Worm (Caenorhabditis elegans) whole organism, L1 larva: ENCODE results near the gene E02H4.4.
A peak's percentile ranks its signal among the peaks of the same experiment; 100 is the strongest.

Experiments
- C16A3.4 ChIP-seq: fragments of 150-350 bp; optimal IDR thresholded peaks from 2 replicates; lab custom pipeline; 2014; ENCODE audit warnings: missing biosample characterization, missing genetic modification characterization
- F16B12.6 ChIP-seq: fragments of 150-350 bp; optimal IDR thresholded peaks from 2 replicates; lab custom pipeline; 2014; ENCODE audit warnings: missing biosample characterization, missing genetic modification characterization
- aly-2 ChIP-seq: fragments of 150-350 bp; optimal IDR thresholded peaks from 2 replicates; lab custom pipeline; 2014; ENCODE audit warnings: missing biosample characterization, missing genetic modification characterization
- ceh-63 ChIP-seq: fragments of 200-800 bp; sonication (Bioruptor generic); optimal IDR thresholded peaks from 2 replicates; lab custom pipeline; 2018; ENCODE audit warnings: mild to moderate bottlenecking, missing genetic modification characterization, missing compliant biosample characterization
- ceh-8 ChIP-seq: fragments of 200-800 bp; sonication (Bioruptor generic); optimal IDR thresholded peaks from 2 replicates; lab custom pipeline; 2018; ENCODE audit warnings: mild to moderate bottlenecking, missing genetic modification characterization, moderate library complexity, missing compliant biosample characterization
- ceh-82 ChIP-seq, 3 experiments: fragments of 150-350 bp in 1 of 3; sonication (generic microtip) in 2 of 3; optimal IDR thresholded peaks; 2 replicates each; lab custom pipeline; 2014 to 2017; ENCODE audit warnings: missing biosample characterization in 3 of 3, missing genetic modification characterization in 3 of 3
- dsc-1 ChIP-seq: sonication (generic microtip); optimal IDR thresholded peaks from 2 replicates; lab custom pipeline; 2016; ENCODE audit warnings: mild to moderate bottlenecking, missing genetic modification characterization, missing compliant biosample characterization
- efl-1 ChIP-seq, 4 experiments: fragments of 150-350 bp; optimal IDR thresholded peaks in 3 of 4; peaks in 1 of 4; 1 replicate in 1 of 4; 2 replicates in 3 of 4; lab custom pipeline; 2014; ENCODE audit warnings: missing biosample characterization in 2 of 4, missing genetic modification characterization in 2 of 4, missing genetic modification reagents in 2 of 4
- egl-13 ChIP-seq: sonication (generic microtip); optimal IDR thresholded peaks from 2 replicates; lab custom pipeline; 2016; ENCODE audit warnings: missing genotype, missing genetic modification reagents, missing genetic modification characterization, missing compliant biosample characterization
- egl-27 ChIP-seq, 2 experiments: fragments of 150-350 bp in 1 of 2; sonication (generic microtip); optimal IDR thresholded peaks; 3 replicates each; lab custom pipeline; 2017 to 2018; ENCODE audit warnings: missing biosample characterization in 2 of 2, missing genetic modification characterization in 2 of 2, missing genetic modification reagents in 2 of 2
- ets-5 ChIP-seq: fragments of 200-800 bp; sonication (Bioruptor generic); IDR thresholded peaks from 2 replicates; pipeline ENCODE4 v1.3.6; 2022; ENCODE audit warnings: missing genetic modification characterization, missing compliant biosample characterization
- grh-1 ChIP-seq: fragments of 200-800 bp; sonication (Bioruptor generic); IDR thresholded peaks from 2 replicates; pipeline ENCODE4 v1.3.6; 2022; ENCODE audit warnings: missing genetic modification reagents, missing genetic modification characterization, missing compliant biosample characterization
- isw-1 ChIP-seq: fragments of 200-800 bp; sonication (Bioruptor generic); IDR thresholded peaks from 2 replicates; pipeline ENCODE4 v1.3.6; 2022; ENCODE audit warnings: missing genetic modification characterization, missing compliant biosample characterization
- lin-13 ChIP-seq: fragments of 150-350 bp; optimal IDR thresholded peaks from 2 replicates; lab custom pipeline; 2014; ENCODE audit warnings: missing biosample characterization, missing genetic modification reagents, missing genetic modification characterization
- lin-14 ChIP-seq: fragments of 200-800 bp; sonication (Bioruptor generic); optimal IDR thresholded peaks from 2 replicates; lab custom pipeline; 2018; ENCODE audit warnings: mild to moderate bottlenecking, missing genetic modification characterization, moderate library complexity, missing compliant biosample characterization
- lin-15B ChIP-seq: fragments of 150-350 bp; sonication (generic microtip); optimal IDR thresholded peaks from 3 replicates; lab custom pipeline; 2014; ENCODE audit warnings: missing biosample characterization, missing genetic modification characterization
- lin-35 ChIP-seq, 2 experiments: fragments of 150-350 bp; optimal IDR thresholded peaks; 2 replicates each; lab custom pipeline; 2014; ENCODE audit warnings: missing biosample characterization in 2 of 2, missing genetic modification characterization in 2 of 2, missing genetic modification reagents in 2 of 2
- lsy-2 ChIP-seq, 2 experiments: fragments of 150-350 bp; optimal IDR thresholded peaks; 2 replicates each; lab custom pipeline; 2014; ENCODE audit warnings: missing biosample characterization in 2 of 2, missing genetic modification characterization in 2 of 2
- mab-9 ChIP-seq: fragments of 200-800 bp; sonication (Bioruptor generic); IDR thresholded peaks from 2 replicates; pipeline ENCODE4 v1.3.6; 2022; ENCODE audit warnings: missing genetic modification reagents, missing genetic modification characterization, missing compliant biosample characterization
- nhr-12 ChIP-seq: sonication (generic microtip); optimal IDR thresholded peaks from 2 replicates; lab custom pipeline; 2017; ENCODE audit warnings: missing biosample characterization, missing genetic modification characterization
- nhr-20 ChIP-seq: sonication (generic microtip); optimal IDR thresholded peaks from 2 replicates; lab custom pipeline; 2016; ENCODE audit warnings: mild to moderate bottlenecking, missing genetic modification characterization, missing compliant biosample characterization
- nhr-28 ChIP-seq: fragments of 150-350 bp; optimal IDR thresholded peaks from 2 replicates; lab custom pipeline; 2014; ENCODE audit warnings: missing biosample characterization, missing genetic modification characterization
- nhr-84 ChIP-seq: sonication (generic microtip); optimal IDR thresholded peaks from 2 replicates; lab custom pipeline; 2017; ENCODE audit warnings: missing biosample characterization, missing genetic modification characterization
- nhr-85 ChIP-seq: sonication (generic microtip); peaks from one replicate; lab custom pipeline; 2016; ENCODE audit warnings: missing genetic modification characterization, inconsistent platforms, missing compliant biosample characterization
- nhr-90 ChIP-seq: sonication (generic microtip); optimal IDR thresholded peaks from 2 replicates; lab custom pipeline; 2016; ENCODE audit warnings: mild to moderate bottlenecking, missing genetic modification characterization, missing compliant biosample characterization; ENCODE audit not compliant: poor library complexity
- pag-3 ChIP-seq: sonication (generic microtip); optimal IDR thresholded peaks from 2 replicates; lab custom pipeline; 2017; ENCODE audit warnings: missing genetic modification characterization, mild to moderate bottlenecking, missing compliant biosample characterization, antibody characterized with exemption, borderline replicate concordance; ENCODE audit not compliant: insufficient read depth
- pax-3 ChIP-seq: fragments of 200-800 bp; sonication (Bioruptor generic); optimal IDR thresholded peaks from 2 replicates; lab custom pipeline; 2018; ENCODE audit warnings: mild to moderate bottlenecking, missing genetic modification characterization, moderate library complexity, missing compliant biosample characterization
- rnt-1 ChIP-seq: sonication (generic microtip); optimal IDR thresholded peaks from 2 replicates; lab custom pipeline; 2016; ENCODE audit warnings: mild to moderate bottlenecking, missing genetic modification characterization, moderate library complexity, missing compliant biosample characterization
- sptf-1 ChIP-seq: fragments of 150-350 bp; optimal IDR thresholded peaks from 2 replicates; lab custom pipeline; 2014; ENCODE audit warnings: missing biosample characterization, missing genetic modification characterization
- tbx-2 ChIP-seq: sonication (generic microtip); optimal IDR thresholded peaks from 2 replicates; lab custom pipeline; 2016; ENCODE audit warnings: missing genetic modification characterization, missing compliant biosample characterization
- unc-30 ChIP-seq: sonication (generic microtip); optimal IDR thresholded peaks from 2 replicates; lab custom pipeline; 2017; ENCODE audit warnings: missing biosample characterization, missing genetic modification characterization
- unc-86 ChIP-seq: sonication (generic microtip); optimal IDR thresholded peaks from 2 replicates; lab custom pipeline; 2016; ENCODE audit warnings: missing genetic modification characterization, missing compliant biosample characterization
- xbp-1 ChIP-seq: sonication (generic microtip); optimal IDR thresholded peaks from 2 replicates; lab custom pipeline; 2016; ENCODE audit warnings: missing genetic modification characterization, missing compliant biosample characterization
- ztf-11 ChIP-seq, 2 experiments: sonication (generic microtip); optimal IDR thresholded peaks; 2 replicates each; lab custom pipeline; 2016 to 2017; ENCODE audit warnings: missing genetic modification characterization in 2 of 2, missing biosample characterization in 1 of 2, missing compliant biosample characterization in 1 of 2

The E02H4.4 gene

ce11 chrX:14223156-14223555 is 34.6 kb upstream of the E02H4.4 start, which contains the start of gene K06G5.3:
Gene K06G5.3, minus strand, starts transcription at chrX:14223256.
- TF ChIP-seq egl-27 (tag; optimal IDR thresholded peaks at IDR 0.05; lab: Kevin White, UChicago) (no peak), unc-30 (tag; lab: Kevin White, UChicago) (no peak), F16B12.6 (no peak), mab-9 (GFP tag; lab: Robert Waterston, UW) (no peak), nhr-12 (no peak), isw-1 (GFP tag; lab: Robert Waterston, UW) (no peak), ets-5 (GFP tag; lab: Robert Waterston, UW) (no peak), lin-14 (no peak), aly-2 (no peak), nhr-28 (tag; lab: Kevin White, UChicago) (no peak)

ce11 chrX:14225273-14225672 is 32.5 kb upstream of the E02H4.4 start, which contains the start of gene cyp-13B2:
Gene cyp-13B2, plus strand, starts transcription at chrX:14225573.
- TF ChIP-seq nhr-84 (tag; lab: Kevin White, UChicago), result no peak
- TF ChIP-seq efl-1 (optimal IDR thresholded peaks at IDR 0.05; lab: Kevin White, UChicago), result no peak
- TF ChIP-seq efl-1 (GFP tag; optimal IDR thresholded peaks at IDR 0.05 in 1 of 2; lab: Kevin White, UChicago), result peak in 1 of 2 experiments; percentile 4
- no peak for TF ChIP-seq nhr-85
- TF ChIP-seq lsy-2 (tag; optimal IDR thresholded peaks at IDR 0.05; lab: Kevin White, UChicago), result no peak

- TF ChIP-seq tbx-2, result no peak
- peak; percentile 11 for TF ChIP-seq nhr-20 (tag; lab: Kevin White, UChicago)
- no peak for TF ChIP-seq ets-5 (GFP tag; lab: Robert Waterston, UW)
- TF ChIP-seq pax-3, result no peak
- TF ChIP-seq nhr-90 (tag; lab: Kevin White, UChicago), result peak; percentile 16
Observed at ce11 chrX:14228764-14229163, 29.0 kb upstream of the E02H4.4 start.

ce11 chrX:14231987-14232386 is 25.8 kb upstream of the E02H4.4 start:
- TF ChIP-seq xbp-1 (tag; lab: Kevin White, UChicago) (no peak), unc-86 (tag; lab: Kevin White, UChicago) (no peak), sptf-1 (tag; lab: Kevin White, UChicago) (no peak), grh-1 (no peak), lin-35 (GFP tag; optimal IDR thresholded peaks at IDR 0.05; lab: Kevin White, UChicago) (no peak), lin-15B (tag; lab: Kevin White, UChicago) (no peak), ceh-82 (tag; optimal IDR thresholded peaks at IDR 0.05; lab: Kevin White, UChicago) (no peak), rnt-1 (tag; lab: Kevin White, UChicago) (no peak)

- TF ChIP-seq egl-13 (no peak), pag-3 (tag; lab: Kevin White, UChicago) (no peak), ceh-63 (GFP tag; lab: Kevin White, UChicago) (no peak), lin-14 (no peak), lsy-2 (tag; optimal IDR thresholded peaks at IDR 0.05; lab: Kevin White, UChicago) (no peak), C16A3.4 (no peak), ceh-8 (GFP tag; lab: Kevin White, UChicago) (no peak), lin-13 (no peak)
Observed at ce11 chrX:14234366-14234765, 23.4 kb upstream of the E02H4.4 start, which contains the start of gene srg-36. Gene srg-36, minus strand, starts transcription at chrX:14234466.

- no peak for TF ChIP-seq dsc-1 (tag; lab: Kevin White, UChicago)
- TF ChIP-seq unc-86 (tag; lab: Kevin White, UChicago), result no peak
- no peak for TF ChIP-seq ceh-63 (GFP tag; lab: Kevin White, UChicago)
- no peak for TF ChIP-seq ztf-11 (tag; optimal IDR thresholded peaks at IDR 0.05; lab: Kevin White, UChicago)
Observed at ce11 chrX:14234932-14235331, 22.8 kb upstream of the E02H4.4 start, which contains the start of gene srg-37. Gene srg-37, minus strand, starts transcription at chrX:14235032.
